Worm (Caenorhabditis elegans) whole organism, midembryonic: ENCODE results near the gene lit-1.

Experiments
- T22C8.4 ChIP-seq: fragments of 200-800 bp; sonication (Bioruptor generic); IDR thresholded peaks from 2 replicates; pipeline ENCODE4 v1.3.6; 2022; ENCODE audit warnings: missing genetic modification characterization, missing compliant biosample characterization
- cog-1 ChIP-seq: sonication (generic microtip); optimal IDR thresholded peaks from 2 replicates; lab custom pipeline; 2016; ENCODE audit warnings: missing genetic modification characterization, missing compliant biosample characterization
- flt-1 ChIP-seq: fragments of 200-800 bp; sonication (Bioruptor generic); IDR thresholded peaks from 2 replicates; pipeline ENCODE4 v1.3.6; 2022; ENCODE audit warnings: missing genetic modification characterization, missing compliant biosample characterization
- klf-2 ChIP-seq: fragments of 200-800 bp; sonication (Bioruptor generic); conservative IDR thresholded peaks from 2 replicates; pipeline ENCODE4 v1.3.6; 2022; ENCODE audit warnings: missing genetic modification reagents, missing genetic modification characterization, missing compliant biosample characterization
- med-1 ChIP-seq: sonication (generic microtip); optimal IDR thresholded peaks from 2 replicates; lab custom pipeline; 2017; ENCODE audit warnings: missing genetic modification characterization, mild to moderate bottlenecking, missing compliant biosample characterization, antibody characterized with exemption, missing genetic modification reagents; ENCODE audit not compliant: insufficient read depth
- ref-1 ChIP-seq: fragments of 200-800 bp; sonication (Bioruptor generic); conservative IDR thresholded peaks from 2 replicates; pipeline ENCODE4 v1.3.6; 2022; ENCODE audit warnings: missing genetic modification reagents, missing genetic modification characterization, missing compliant biosample characterization
- tab-1 ChIP-seq: fragments of 200-800 bp; sonication (Bioruptor generic); IDR thresholded peaks from 2 replicates; pipeline ENCODE4 v1.3.6; 2022; ENCODE audit warnings: missing genetic modification characterization, missing compliant biosample characterization
- ztf-23 ChIP-seq: fragments of 200-800 bp; sonication (Bioruptor generic); IDR thresholded peaks from 2 replicates; pipeline ENCODE4 v1.3.6; 2022; ENCODE audit warnings: missing genetic modification reagents, missing genetic modification characterization, missing compliant biosample characterization
- ztf-29 ChIP-seq: fragments of 200-800 bp; sonication (Bioruptor generic); IDR thresholded peaks from 2 replicates; pipeline ENCODE4 v1.3.6; 2022; ENCODE audit warnings: missing genetic modification reagents, missing genetic modification characterization, missing compliant biosample characterization

lit-1 gene

ce11 chrIII:13724018-13724892, 22.5 kb downstream of the lit-1 start:
- no peak for TF ChIP-seq ztf-23 (GFP tag; lab: Robert Waterston, UW)
- no peak for TF ChIP-seq T22C8.4 (GFP tag; lab: Robert Waterston, UW)
- no peak for TF ChIP-seq tab-1
- TF ChIP-seq flt-1 = no peak

- no peak for TF ChIP-seq ztf-23 (GFP tag; lab: Robert Waterston, UW)
- no peak for TF ChIP-seq cog-1 (tag; lab: Kevin White, UChicago)
- no peak for TF ChIP-seq klf-2 (GFP tag; lab: Robert Waterston, UW)
- TF ChIP-seq ztf-29 (GFP tag; lab: Robert Waterston, UW) = no peak
- no peak for TF ChIP-seq tab-1
- no peak for TF ChIP-seq med-1 (GFP tag; lab: Kevin White, UChicago)
- no peak for TF ChIP-seq flt-1
- TF ChIP-seq ref-1 (GFP tag; lab: Robert Waterston, UW) = no peak
- no peak for TF ChIP-seq T22C8.4 (GFP tag; lab: Robert Waterston, UW)
These were observed 28.0 kb downstream of the lit-1 start for ce11 chrIII:13729760-13730159.

ce11 chrIII:13731589-13731988, 29.8 kb downstream of the lit-1 start, which contains the start of gene W06F12.2:
Gene W06F12.2 (minus strand): TSS chrIII:13731689.
- TF ChIP-seq ztf-29 (GFP tag; lab: Robert Waterston, UW) (no peak), ztf-23 (GFP tag; lab: Robert Waterston, UW) (no peak), ref-1 (GFP tag; lab: Robert Waterston, UW) (no peak), cog-1 (tag; lab: Kevin White, UChicago) (no peak)

ce11 chrIII:13732665-13733064, 30.9 kb downstream of the lit-1 start:
- TF ChIP-seq klf-2 (GFP tag; lab: Robert Waterston, UW) (no peak), ref-1 (GFP tag; lab: Robert Waterston, UW) (no peak), cog-1 (tag; lab: Kevin White, UChicago) (no peak), med-1 (GFP tag; lab: Kevin White, UChicago) (no peak), ztf-23 (GFP tag; lab: Robert Waterston, UW) (no peak), tab-1 (no peak), flt-1 (no peak), T22C8.4 (GFP tag; lab: Robert Waterston, UW) (no peak), ztf-29 (GFP tag; lab: Robert Waterston, UW) (no peak)

- TF ChIP-seq ref-1 (GFP tag; lab: Robert Waterston, UW) = no peak
These were observed 32.0 kb downstream of the lit-1 start for ce11 chrIII:13733833-13734232.

ce11 chrIII:13735008-13735407, 33.2 kb downstream of the lit-1 start, which contains the start of gene W06F12.3:
Gene W06F12.3 (plus strand): TSS chrIII:13735030.
- TF ChIP-seq flt-1 = no peak
- no peak for TF ChIP-seq ztf-23 (GFP tag; lab: Robert Waterston, UW)
- no peak for TF ChIP-seq T22C8.4 (GFP tag; lab: Robert Waterston, UW)
- no peak for TF ChIP-seq klf-2 (GFP tag; lab: Robert Waterston, UW)
- no peak for TF ChIP-seq ref-1 (GFP tag; lab: Robert Waterston, UW)
- TF ChIP-seq med-1 (GFP tag; lab: Kevin White, UChicago) = no peak
- TF ChIP-seq ztf-29 (GFP tag; lab: Robert Waterston, UW) = no peak
- TF ChIP-seq cog-1 (tag; lab: Kevin White, UChicago) = no peak
- TF ChIP-seq tab-1 = no peak

ce11 chrIII:13741410-13741809, 39.6 kb downstream of the lit-1 start:
- TF ChIP-seq T22C8.4 (GFP tag; lab: Robert Waterston, UW) (no peak), cog-1 (tag; lab: Kevin White, UChicago) (no peak), ref-1 (GFP tag; lab: Robert Waterston, UW) (no peak), ztf-23 (GFP tag; lab: Robert Waterston, UW) (no peak), med-1 (GFP tag; lab: Kevin White, UChicago) (no peak), flt-1 (no peak), ztf-29 (GFP tag; lab: Robert Waterston, UW) (no peak), klf-2 (GFP tag; lab: Robert Waterston, UW) (no peak)

ce11 chrIII:13742028-13742427, 40.2 kb downstream of the lit-1 start:
- no peak for TF ChIP-seq ztf-23 (GFP tag; lab: Robert Waterston, UW)
- TF ChIP-seq ztf-29 (GFP tag; lab: Robert Waterston, UW) = no peak
- TF ChIP-seq tab-1 = no peak
- no peak for TF ChIP-seq T22C8.4 (GFP tag; lab: Robert Waterston, UW)
- TF ChIP-seq med-1 (GFP tag; lab: Kevin White, UChicago) = no peak
- no peak for TF ChIP-seq ref-1 (GFP tag; lab: Robert Waterston, UW)
- no peak for TF ChIP-seq flt-1
- TF ChIP-seq cog-1 (tag; lab: Kevin White, UChicago) = no peak
- no peak for TF ChIP-seq klf-2 (GFP tag; lab: Robert Waterston, UW)

ce11 chrIII:13743922-13744321, 42.1 kb downstream of the lit-1 start, which contains the start of gene tyr-2:
Gene tyr-2 (plus strand): TSS chrIII:13744222.
- TF ChIP-seq cog-1 (tag; lab: Kevin White, UChicago) (no peak), ref-1 (GFP tag; lab: Robert Waterston, UW) (no peak)

- TF ChIP-seq ztf-29 (GFP tag; lab: Robert Waterston, UW) (no peak), klf-2 (GFP tag; lab: Robert Waterston, UW) (no peak), tab-1 (no peak), flt-1 (no peak), med-1 (GFP tag; lab: Kevin White, UChicago) (no peak), ref-1 (GFP tag; lab: Robert Waterston, UW) (no peak), T22C8.4 (GFP tag; lab: Robert Waterston, UW) (no peak), cog-1 (tag; lab: Kevin White, UChicago) (no peak), ztf-23 (GFP tag; lab: Robert Waterston, UW) (no peak)
These were observed 46.5 kb downstream of the lit-1 start, which contains the start of gene K08E3.2 for ce11 chrIII:13748312-13748711. Gene K08E3.2 (minus strand): TSS chrIII:13748686.
